Fruit fly (Drosophila melanogaster): ENCODE data around the gene CG4119.

CG4119 gene

DNA sequence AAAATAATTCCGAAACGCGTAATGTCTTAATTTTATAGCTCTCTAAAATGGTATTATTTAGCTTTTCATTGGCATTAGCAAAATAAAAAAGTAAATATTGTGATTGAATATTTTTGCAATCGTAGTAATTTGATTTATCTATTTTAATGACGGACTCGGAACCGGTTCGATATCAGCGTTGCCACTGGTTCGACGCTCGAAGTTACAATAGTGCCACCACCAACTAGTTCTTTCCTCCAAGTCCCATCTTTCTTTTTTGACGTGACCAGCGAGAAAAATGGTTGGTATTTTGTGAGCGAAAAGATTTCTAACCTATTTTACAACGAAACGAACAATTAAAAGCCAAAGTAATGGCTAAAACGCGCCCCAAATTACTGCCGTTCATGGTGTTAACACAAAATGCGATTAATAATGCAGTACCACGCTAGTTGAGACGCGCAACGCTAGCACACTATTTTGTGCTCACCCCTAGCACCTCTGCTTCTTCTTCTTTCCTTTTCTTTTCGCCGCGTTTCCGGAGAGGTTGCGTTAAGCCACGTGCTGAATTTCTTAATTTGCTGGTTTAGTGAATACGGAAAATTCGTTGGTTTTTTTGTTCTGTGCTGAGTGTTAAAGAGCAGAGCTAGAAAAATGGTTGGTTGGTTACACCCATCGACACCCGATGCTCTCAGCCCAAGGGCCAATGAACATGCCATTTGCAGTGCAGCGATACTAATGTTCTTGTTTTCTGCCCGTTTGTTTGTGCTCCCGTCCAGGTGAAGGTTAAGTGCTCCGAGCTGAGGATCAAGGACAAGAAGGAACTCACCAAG is 6.6 kb downstream of the CG4119 start, which contains the start of gene RpL35 (continued):
- 0 out of 2 replicates have a peak, but pooled peaks have one; percentile 43 for TF ChIP-seq sna (GFP tag; IDR thresholded peaks at IDR 0.05; ENCODE audit: partially characterized antibody)
- peak; percentile 13 for TF ChIP-seq CG10654 (GFP tag; optimal IDR thresholded peaks at IDR 0.05)
- no peak for TF ChIP-seq Ets65A (GFP tag)
- no peak for TF ChIP-seq NFAT (GFP tag; IDR thresholded peaks at IDR 0.05)
- peak; percentile 72 for TF ChIP-seq CG12659 (GFP tag; optimal IDR thresholded peaks at IDR 0.05)
- no peak for TF ChIP-seq fd96Cb (tag; optimal IDR thresholded peaks at IDR 0.05)
- TF ChIP-seq Med (GFP tag): peak; percentile 90
- TF ChIP-seq CG10321 (GFP tag; IDR thresholded peaks at IDR 0.05): no peak
- TF ChIP-seq CG14965 (GFP tag; optimal IDR thresholded peaks at IDR 0.05; ENCODE audit: borderline replicate concordance): no peak
- TF ChIP-seq pita (GFP tag; optimal IDR thresholded peaks at IDR 0.05): no peak
- peak; percentile 43 for TF ChIP-seq Antp (GFP tag; optimal IDR thresholded peaks at IDR 0.05)
- TF ChIP-seq run (tag; optimal IDR thresholded peaks at IDR 0.05): peak; percentile 2
- no peak; the same call in 2 of the 3 replicates for TF ChIP-seq CG6791 (GFP tag; IDR thresholded peaks at IDR 0.05; ENCODE audit: partially characterized antibody)
- TF ChIP-seq Scr (GFP tag; IDR thresholded peaks at IDR 0.05; ENCODE audit: partially characterized antibody): peak; percentile 52
- peak; percentile 73 for TF ChIP-seq Sin3A (optimal IDR thresholded peaks at IDR 0.05)
- peak; percentile 87 for TF ChIP-seq Sry-δ (GFP tag; optimal IDR thresholded peaks at IDR 0.05)
- peak; percentile 67 for TF ChIP-seq BEAF-32 (GFP tag; optimal IDR thresholded peaks at IDR 0.05)
- peak; percentile 51 for TF ChIP-seq Meics (GFP tag; optimal IDR thresholded peaks at IDR 0.05)
- no peak for TF ChIP-seq Bdp1 (GFP tag; optimal IDR thresholded peaks at IDR 0.05)
- TF ChIP-seq lov (optimal IDR thresholded peaks at IDR 0.05): no peak
- no peak for TF ChIP-seq lov (GFP tag; IDR thresholded peaks at IDR 0.05)
- no peak for TF ChIP-seq CG3838 (GFP tag; optimal IDR thresholded peaks at IDR 0.05)
- TF ChIP-seq eyg (GFP tag; optimal IDR thresholded peaks at IDR 0.05): peak; percentile 30
- TF ChIP-seq CG15269 (tag; optimal IDR thresholded peaks at IDR 0.05): peak; percentile 33
- no peak for TF ChIP-seq stc (GFP tag; IDR thresholded peaks at IDR 0.05)
- TF ChIP-seq zen2 (GFP tag; IDR thresholded peaks at IDR 0.05; ENCODE audit: partially characterized antibody): no peak; the same call in 2 of the 3 replicates
- TF ChIP-seq CG17328 (GFP tag; IDR thresholded peaks at IDR 0.05): no peak
- TF ChIP-seq CG15514 (GFP tag; optimal IDR thresholded peaks at IDR 0.05): peak; percentile 98
- no peak for TF ChIP-seq gce (GFP tag; IDR thresholded peaks at IDR 0.05)
- peak; percentile 51 for TF ChIP-seq CG7987 (GFP tag; optimal IDR thresholded peaks at IDR 0.05)
- peak; percentile 65 for TF ChIP-seq Fer1 (GFP tag; optimal IDR thresholded peaks at IDR 0.05)
- peak; percentile 60 for TF ChIP-seq Lhr (GFP tag; optimal IDR thresholded peaks at IDR 0.05)
- TF ChIP-seq nmo (GFP tag; optimal IDR thresholded peaks at IDR 0.05): peak; percentile 45
- TF ChIP-seq cato (GFP tag; optimal IDR thresholded peaks at IDR 0.05; ENCODE audit: borderline replicate concordance): no peak
- no peak for TF ChIP-seq fru (optimal IDR thresholded peaks at IDR 0.05)
- TF ChIP-seq CG7357 (GFP tag; IDR thresholded peaks at IDR 0.05): no peak
- peak; percentile 29; the same call in 1 of the 2 replicates for TF ChIP-seq Bgb (GFP tag; IDR thresholded peaks at IDR 0.05; ENCODE audit: partially characterized antibody)
- TF ChIP-seq pan (optimal IDR thresholded peaks at IDR 0.05): no peak
- TF ChIP-seq pan (GFP tag; optimal IDR thresholded peaks at IDR 0.05 in 1 of 2, IDR thresholded peaks at IDR 0.05 in 1 of 2): peak in 1 of 2 experiments; percentile 9
- no peak for TF ChIP-seq tin (GFP tag; optimal IDR thresholded peaks at IDR 0.05)
- TF ChIP-seq CG43689 (GFP tag; IDR thresholded peaks at IDR 0.05): no peak
- no peak for TF ChIP-seq sc (optimal IDR thresholded peaks at IDR 0.05)
- TF ChIP-seq sc (GFP tag; optimal IDR thresholded peaks at IDR 0.05): no peak
- TF ChIP-seq CG2712 (tag; optimal IDR thresholded peaks at IDR 0.05): peak; percentile 27
- TF ChIP-seq CG30020 (tag; optimal IDR thresholded peaks at IDR 0.05): no peak
- peak; percentile 41 for TF ChIP-seq E2f2 (GFP tag; IDR thresholded peaks at IDR 0.05)
- TF ChIP-seq tap (tag; optimal IDR thresholded peaks at IDR 0.05): no peak
- no peak for TF ChIP-seq Lim3 (GFP tag; IDR thresholded peaks at IDR 0.05)
- no peak for TF ChIP-seq B-H1 (GFP tag; IDR thresholded peaks at IDR 0.05)
- TF ChIP-seq dimm (GFP tag; IDR thresholded peaks at IDR 0.05): no peak

Measured in whole organism, embryonic.